Fruit fly (Drosophila melanogaster) whole organism, prepupa: ENCODE results near the gene Sce.

Experiments used
- CG10631 ChIP-seq: fragments of 200-800 bp; sonication (Bioruptor generic); optimal IDR thresholded peaks from 2 replicates; lab custom pipeline; 2016; ENCODE audit warnings: missing biosample characterization, missing genetic modification characterization
- CG31627 ChIP-seq: fragments of 200-800 bp; sonication (Bioruptor generic); optimal IDR thresholded peaks from 3 replicates; lab custom pipeline; 2016; ENCODE audit warnings: missing biosample characterization, missing genetic modification characterization
- CG8632 ChIP-seq: fragments of 200-800 bp; sonication (Bioruptor generic); optimal IDR thresholded peaks from 3 replicates; lab custom pipeline; 2016; ENCODE audit warnings: missing biosample characterization, missing genetic modification characterization
- Eip78C ChIP-seq: fragments of 200-800 bp; sonication (Bioruptor generic); peaks from one replicate; lab custom pipeline; 2016; ENCODE audit warnings: missing biosample characterization, missing genetic modification characterization
- Gug ChIP-seq: fragments of 200-800 bp; sonication (Bioruptor generic); IDR thresholded peaks from 2 replicates; pipeline ENCODE4 v1.3.6; 2022; ENCODE audit warnings: missing biosample characterization, missing genetic modification characterization
- achi ChIP-seq: fragments of 200-800 bp; sonication (Bioruptor generic); optimal IDR thresholded peaks from 3 replicates; lab custom pipeline; 2016; ENCODE audit warnings: missing biosample characterization, missing genetic modification characterization
- eg ChIP-seq: fragments of 200-800 bp; sonication (Bioruptor generic); IDR thresholded peaks from 3 replicates; pipeline ENCODE4 v1.3.6; 2022; ENCODE audit warnings: missing biosample characterization, missing genetic modification characterization
- fd85E ChIP-seq: fragments of 200-800 bp; sonication (Bioruptor generic); optimal IDR thresholded peaks from 3 replicates; lab custom pipeline; 2016; ENCODE audit warnings: missing biosample characterization, missing genetic modification characterization
- spab ChIP-seq: fragments of 200-800 bp; sonication (Bioruptor generic); optimal IDR thresholded peaks from 2 replicates; lab custom pipeline; 2017; ENCODE audit warnings: missing biosample characterization, mild to moderate bottlenecking, missing genetic modification characterization, missing genetic modification reagents

- TF ChIP-seq Gug (GFP tag; lab: Robert Waterston, UW) (0 out of 2 replicates have a peak, but pooled peaks have one; percentile 13), Eip78C (peak; percentile 85), fd85E (GFP tag; lab: Kevin White, UChicago) (no peak), achi (peak; percentile 15), eg (GFP tag; lab: Robert Waterston, UW) (no peak), CG8632 (no peak), CG31627 (peak; percentile 17), CG10631 (no peak), spab (GFP tag; lab: Kevin White, UChicago) (peak; percentile 39)
Measured at dm6 chr3R:27685539-27686012, 3.7 kb upstream of the Sce start, which contains the start of gene CG12880.
